Worm (Caenorhabditis elegans) whole organism, late embryonic: ENCODE data around the gene nex-4.

ENCODE experiments used
- C08G9.2 ChIP-seq: sonication (generic microtip); optimal IDR thresholded peaks from 2 replicates; lab custom pipeline; 2016; ENCODE audit warnings: mild to moderate bottlenecking, missing genetic modification characterization, moderate library complexity, missing compliant biosample characterization
- F13H6.1 ChIP-seq: sonication (generic microtip); optimal IDR thresholded peaks from 2 replicates; lab custom pipeline; 2016; ENCODE audit warnings: missing genetic modification characterization, missing compliant biosample characterization
- K09A11.1 ChIP-seq: sonication (generic microtip); optimal IDR thresholded peaks from 2 replicates; lab custom pipeline; 2017; ENCODE audit warnings: antibody characterized with exemption, mild to moderate bottlenecking, missing genetic modification characterization, missing compliant biosample characterization; ENCODE audit not compliant: insufficient read depth
- Y22D7AL.16 ChIP-seq: sonication (generic microtip); optimal IDR thresholded peaks from 2 replicates; lab custom pipeline; 2016; ENCODE audit warnings: missing genetic modification characterization, missing compliant biosample characterization
- ahr-1 ChIP-seq: sonication (generic microtip); optimal IDR thresholded peaks from 2 replicates; lab custom pipeline; 2016; ENCODE audit warnings: missing genetic modification characterization, missing compliant biosample characterization
- ceh-14 ChIP-seq: sonication (generic microtip); optimal IDR thresholded peaks from 2 replicates; lab custom pipeline; 2016; ENCODE audit warnings: missing genotype, missing genetic modification characterization, missing compliant biosample characterization
- ceh-19 ChIP-seq: fragments of 200-800 bp; sonication (Bioruptor generic); optimal IDR thresholded peaks from 2 replicates; lab custom pipeline; 2018; ENCODE audit warnings: mild to moderate bottlenecking, missing genetic modification characterization, missing compliant biosample characterization
- ceh-2 ChIP-seq: sonication (generic microtip); optimal IDR thresholded peaks from 2 replicates; lab custom pipeline; 2016; ENCODE audit warnings: missing genotype, missing genetic modification characterization, missing compliant biosample characterization
- ceh-30 ChIP-seq: fragments of 150-350 bp; optimal IDR thresholded peaks from 2 replicates; lab custom pipeline; 2014; ENCODE audit warnings: missing biosample characterization, missing genetic modification characterization
- ceh-34 ChIP-seq: sonication (generic microtip); optimal IDR thresholded peaks from 2 replicates; lab custom pipeline; 2016; ENCODE audit warnings: mild to moderate bottlenecking, missing genetic modification characterization, missing compliant biosample characterization
- ceh-45 ChIP-seq: fragments of 200-800 bp; sonication (Bioruptor generic); IDR thresholded peaks from 2 replicates; pipeline ENCODE4 v1.3.6; 2022; ENCODE audit warnings: missing genetic modification reagents, missing genetic modification characterization, missing compliant biosample characterization
- ceh-48 ChIP-seq: sonication (generic microtip); optimal IDR thresholded peaks from 2 replicates; lab custom pipeline; 2016; ENCODE audit warnings: missing genetic modification characterization, inconsistent platforms, missing compliant biosample characterization
- ceh-6 ChIP-seq: fragments of 200-800 bp; sonication (Bioruptor generic); optimal IDR thresholded peaks from 2 replicates; lab custom pipeline; 2018; ENCODE audit warnings: mild to moderate bottlenecking, missing genetic modification characterization, missing compliant biosample characterization
- ceh-9 ChIP-seq: sonication (generic microtip); optimal IDR thresholded peaks from 2 replicates; lab custom pipeline; 2016; ENCODE audit warnings: mild to moderate bottlenecking, missing genetic modification characterization, inconsistent platforms, missing compliant biosample characterization
- che-1 ChIP-seq: sonication (generic microtip); optimal IDR thresholded peaks from 2 replicates; lab custom pipeline; 2016; ENCODE audit warnings: mild to moderate bottlenecking, missing genetic modification characterization, missing compliant biosample characterization
- elt-2 ChIP-seq: sonication (generic microtip); optimal IDR thresholded peaks from 2 replicates; lab custom pipeline; 2016; ENCODE audit warnings: missing genetic modification reagents, missing genetic modification characterization, missing compliant biosample characterization
- fax-1 ChIP-seq: sonication (generic microtip); optimal IDR thresholded peaks from 2 replicates; lab custom pipeline; 2016; ENCODE audit warnings: missing genotype, missing genetic modification characterization, missing compliant biosample characterization
- fkh-10 ChIP-seq: fragments of 150-350 bp; optimal IDR thresholded peaks from 2 replicates; lab custom pipeline; 2014; ENCODE audit warnings: missing biosample characterization, missing genetic modification reagents, missing genetic modification characterization
- fkh-6 ChIP-seq: sonication (generic microtip); optimal IDR thresholded peaks from 2 replicates; lab custom pipeline; 2016; ENCODE audit warnings: missing genetic modification characterization, missing compliant biosample characterization
- hlh-30 ChIP-seq: sonication (generic microtip); optimal IDR thresholded peaks from 2 replicates; lab custom pipeline; 2017; ENCODE audit warnings: antibody characterized with exemption, missing genetic modification characterization, missing compliant biosample characterization; ENCODE audit not compliant: insufficient read depth
- hlh-6 ChIP-seq: sonication (generic microtip); optimal IDR thresholded peaks from 2 replicates; lab custom pipeline; 2016; ENCODE audit warnings: missing genotype, missing genetic modification characterization, missing compliant biosample characterization
- hlh-8 ChIP-seq: sonication (generic microtip); optimal IDR thresholded peaks from 2 replicates; lab custom pipeline; 2016; ENCODE audit warnings: missing genotype, missing genetic modification characterization, missing compliant biosample characterization
- mec-3 ChIP-seq: sonication (generic microtip); optimal IDR thresholded peaks from 2 replicates; lab custom pipeline; 2016; ENCODE audit warnings: borderline replicate concordance, missing genetic modification characterization, missing compliant biosample characterization
- nfya-1 ChIP-seq: sonication (generic microtip); optimal IDR thresholded peaks from 2 replicates; lab custom pipeline; 2017; ENCODE audit warnings: missing genetic modification characterization, mild to moderate bottlenecking, missing compliant biosample characterization, antibody characterized with exemption, moderate library complexity
- npax-4 ChIP-seq: sonication (generic microtip); optimal IDR thresholded peaks from 2 replicates; lab custom pipeline; 2016; ENCODE audit warnings: missing genetic modification characterization, missing compliant biosample characterization
- odd-2 ChIP-seq: sonication (generic microtip); optimal IDR thresholded peaks from 2 replicates; lab custom pipeline; 2017; ENCODE audit warnings: antibody characterized with exemption, mild to moderate bottlenecking, missing genetic modification characterization, missing compliant biosample characterization
- pag-3 ChIP-seq: sonication (generic microtip); optimal IDR thresholded peaks from 2 replicates; lab custom pipeline; 2016; ENCODE audit warnings: missing compliant biosample characterization, missing genetic modification characterization, borderline replicate concordance
- pqm-1 ChIP-seq: sonication (generic microtip); optimal IDR thresholded peaks from 2 replicates; lab custom pipeline; 2016; ENCODE audit warnings: missing genetic modification characterization, missing compliant biosample characterization
- sox-2 ChIP-seq: fragments of 200-800 bp; sonication (Bioruptor generic); IDR thresholded peaks from 2 replicates; pipeline ENCODE4 v1.3.6; 2022; ENCODE audit warnings: missing genetic modification reagents, missing genetic modification characterization, missing compliant biosample characterization
- tbx-7 ChIP-seq: sonication (generic microtip); optimal IDR thresholded peaks from 2 replicates; lab custom pipeline; 2016; ENCODE audit warnings: missing genotype, missing genetic modification characterization, missing compliant biosample characterization
- ttx-3 ChIP-seq: sonication (generic microtip); optimal IDR thresholded peaks from 2 replicates; lab custom pipeline; 2016; ENCODE audit warnings: missing genetic modification reagents, missing genetic modification characterization, missing compliant biosample characterization
- unc-42 ChIP-seq: sonication (generic microtip); optimal IDR thresholded peaks from 2 replicates; lab custom pipeline; 2016; ENCODE audit warnings: missing genotype, missing genetic modification characterization, missing compliant biosample characterization
- unc-86 ChIP-seq: sonication (generic microtip); optimal IDR thresholded peaks from 2 replicates; lab custom pipeline; 2016; ENCODE audit warnings: missing genetic modification characterization, missing compliant biosample characterization
- ztf-16 ChIP-seq: sonication (generic microtip); optimal IDR thresholded peaks from 2 replicates; lab custom pipeline; 2017; ENCODE audit warnings: missing genetic modification characterization, missing compliant biosample characterization

nex-4 gene

DNA sequence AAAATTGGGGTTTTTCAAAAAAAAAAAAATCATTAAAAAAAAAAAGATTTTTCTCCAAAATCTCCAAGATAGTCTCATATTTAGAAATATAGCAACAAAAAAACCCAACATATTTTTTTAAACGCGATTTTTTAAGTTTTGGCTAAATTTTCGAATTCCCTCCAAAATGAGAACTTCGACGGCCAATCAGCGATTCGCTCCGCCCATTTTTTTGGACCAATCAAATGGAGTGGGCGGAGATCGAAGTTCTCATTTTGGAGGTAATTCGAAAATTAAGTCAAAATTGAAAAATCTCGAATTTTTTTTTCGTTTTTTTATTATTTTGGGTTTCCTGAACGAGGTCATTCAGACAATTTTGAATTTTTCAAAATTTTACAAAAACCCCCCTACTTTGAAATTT, 37.4 kb upstream of the nex-4 start:
- TF ChIP-seq unc-42 (tag; lab: Kevin White, UChicago): no peak
- TF ChIP-seq C08G9.2 (tag; lab: Kevin White, UChicago): no peak
- no peak for TF ChIP-seq che-1 (tag; lab: Kevin White, UChicago)
- TF ChIP-seq pqm-1: no peak
- TF ChIP-seq unc-86 (tag; lab: Kevin White, UChicago): no peak
- TF ChIP-seq nfya-1: peak; percentile 53
- no peak for TF ChIP-seq ceh-14

DNA sequence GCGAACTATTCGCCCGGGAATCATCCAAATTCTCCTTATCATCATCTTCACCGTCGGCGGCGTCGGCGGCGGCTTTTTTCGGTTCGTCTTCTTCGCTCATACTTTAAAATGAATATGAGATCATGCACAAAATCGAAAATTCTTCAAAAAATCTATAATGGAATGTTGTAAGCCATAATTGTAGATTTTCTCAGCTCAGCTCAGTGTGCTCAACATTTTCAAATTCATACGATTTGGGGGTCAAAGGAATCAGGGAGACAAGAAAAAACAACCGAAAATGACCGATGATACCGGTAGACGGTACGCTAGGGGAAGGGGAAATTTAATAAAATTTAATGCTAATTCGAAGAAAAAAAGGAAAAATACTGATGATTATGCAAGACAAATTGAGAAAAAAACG, 32.7 kb upstream of the nex-4 start, which contains the start of gene ccep-97:
Gene ccep-97, minus strand, starts transcription at position 101 of the 400 bp plus-strand sequence.
- TF ChIP-seq fax-1 (no peak), ceh-9 (no peak), unc-86 (tag; lab: Kevin White, UChicago) (no peak), ceh-45 (GFP tag; lab: Robert Waterston, UW) (no peak), C08G9.2 (tag; lab: Kevin White, UChicago) (no peak), ceh-48 (no peak), elt-2 (tag; lab: Kevin White, UChicago) (no peak), ceh-6 (GFP tag; lab: Kevin White, UChicago) (no peak), F13H6.1 (tag; lab: Kevin White, UChicago) (no peak), fkh-10 (no peak), odd-2 (tag; lab: Kevin White, UChicago) (no peak), pag-3 (tag; lab: Kevin White, UChicago) (no peak), hlh-8 (tag; lab: Kevin White, UChicago) (no peak), hlh-30 (tag; lab: Kevin White, UChicago) (no peak), tbx-7 (tag; lab: Kevin White, UChicago) (no peak), sox-2 (GFP tag; lab: Robert Waterston, UW) (no peak), ceh-2 (tag; lab: Kevin White, UChicago) (no peak), ttx-3 (tag; lab: Kevin White, UChicago) (no peak), Y22D7AL.16 (no peak)

DNA sequence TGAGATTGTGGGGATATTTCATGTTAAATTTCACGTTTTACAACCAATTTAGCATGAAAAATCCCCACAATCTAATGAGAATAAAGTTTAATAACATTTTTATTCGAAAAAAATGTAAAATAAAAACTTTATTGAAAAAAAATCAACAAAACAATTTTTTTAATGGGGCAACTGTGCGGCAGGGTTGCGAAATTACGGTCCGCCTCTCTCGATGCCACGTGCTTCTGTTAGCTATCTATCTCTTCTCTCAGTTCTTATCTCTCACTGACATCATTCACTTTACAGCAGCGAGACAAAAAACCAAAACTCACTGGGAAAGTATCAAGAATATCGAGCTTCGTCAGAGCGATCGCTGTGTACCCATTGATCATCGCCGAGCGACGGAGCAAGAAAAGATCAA, 30.6 kb upstream of the nex-4 start:
- no peak for TF ChIP-seq fax-1
- no peak for TF ChIP-seq mec-3 (tag; lab: Kevin White, UChicago)
- no peak for TF ChIP-seq ceh-19 (GFP tag; lab: Kevin White, UChicago)
- TF ChIP-seq ahr-1: no peak
- no peak for TF ChIP-seq unc-42 (tag; lab: Kevin White, UChicago)
- TF ChIP-seq sox-2 (GFP tag; lab: Robert Waterston, UW): no peak
- TF ChIP-seq ceh-30 (tag; lab: Kevin White, UChicago): no peak
- no peak for TF ChIP-seq K09A11.1 (tag; lab: Kevin White, UChicago)

DNA sequence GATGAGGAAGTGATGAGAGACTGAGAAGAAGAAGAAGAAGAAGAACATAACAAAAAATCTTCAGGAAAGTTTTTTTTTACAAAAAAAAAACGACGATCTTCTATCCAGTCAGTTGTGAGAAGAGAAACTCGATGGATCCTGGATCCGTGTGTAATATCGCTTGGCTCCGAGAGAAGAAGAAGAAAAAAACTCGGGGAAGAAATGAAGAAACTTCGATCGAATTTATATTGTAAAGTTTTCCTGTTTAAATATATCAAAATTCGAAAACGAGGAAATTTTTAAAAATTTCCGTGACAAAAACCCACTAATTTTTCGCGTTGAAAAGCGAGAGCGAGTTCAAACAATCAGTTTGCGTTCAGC, 27.9 kb upstream of the nex-4 start, which contains the start of gene adss-1:
Gene adss-1, minus strand, starts transcription at position 101 of the 360 bp plus-strand sequence.
- TF ChIP-seq F13H6.1 (tag; lab: Kevin White, UChicago) (no peak), ceh-14 (no peak), unc-86 (tag; lab: Kevin White, UChicago) (no peak), ceh-48 (no peak), fkh-6 (tag; lab: Kevin White, UChicago) (no peak), ceh-34 (tag; lab: Kevin White, UChicago) (no peak)

DNA sequence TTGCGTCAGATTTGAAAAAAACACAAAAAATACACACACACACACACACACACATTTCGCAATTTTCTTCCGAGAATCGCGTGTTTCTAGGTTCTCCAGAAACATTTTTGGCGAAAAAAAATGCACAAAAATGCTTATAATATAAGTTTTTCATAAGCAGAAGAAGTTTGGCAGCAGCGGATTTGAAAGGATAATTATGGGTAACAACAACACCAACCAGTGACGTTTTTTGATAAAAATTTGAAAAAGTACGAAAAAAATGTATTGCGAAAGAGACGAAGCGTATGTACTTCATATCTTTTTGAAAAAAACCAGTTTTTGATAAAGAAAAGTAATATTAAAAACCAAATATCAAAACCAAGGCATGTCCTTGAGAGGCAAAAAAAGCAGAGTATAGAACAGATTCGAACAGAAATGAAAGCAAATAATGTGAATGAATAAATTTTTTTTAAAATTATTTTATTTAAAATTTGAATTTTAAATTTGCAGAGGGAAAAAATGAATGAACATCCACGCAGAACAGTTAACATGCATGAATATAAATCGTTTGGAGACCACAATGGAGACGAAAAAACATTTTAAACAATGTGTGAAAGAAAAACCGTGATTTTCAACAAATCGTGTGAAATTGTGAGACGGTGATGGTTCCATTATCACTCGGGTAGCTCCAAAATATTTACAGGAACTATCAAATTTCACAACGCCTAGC, 27.4 kb upstream of the nex-4 start:
- TF ChIP-seq npax-4 (tag; lab: Kevin White, UChicago): no peak
- TF ChIP-seq pag-3 (tag; lab: Kevin White, UChicago): no peak
- TF ChIP-seq hlh-6: no peak
- TF ChIP-seq F13H6.1 (tag; lab: Kevin White, UChicago): no peak
- no peak for TF ChIP-seq ztf-16 (tag; lab: Kevin White, UChicago)
